Fruit fly (Drosophila melanogaster): ENCODE results near the gene vn.

vn gene

dm6 chr3L:5823763-5824445 is 21.6 kb downstream of the vn start (continued):
- TF ChIP-seq Trl (optimal IDR thresholded peaks at IDR 0.05) (no peak), Trl (GFP tag; optimal IDR thresholded peaks at IDR 0.05) (peak; percentile 89), ash1 (GFP tag; optimal IDR thresholded peaks at IDR 0.05) (peak; percentile 49), CG17328 (GFP tag; IDR thresholded peaks at IDR 0.05) (peak; percentile 46; the same call in 1 of the 2 replicates), CG11247 (GFP tag; IDR thresholded peaks at IDR 0.05) (peak; percentile 69), chm (GFP tag; IDR thresholded peaks at IDR 0.05) (peak; percentile 86; the same call in 1 of the 2 replicates), CG30403 (GFP tag; optimal IDR thresholded peaks at IDR 0.05) (peak; percentile 43), HLH3B (GFP tag; IDR thresholded peaks at IDR 0.05) (peak; percentile 46; the same call in 1 of the 2 replicates), unpg (GFP tag; optimal IDR thresholded peaks at IDR 0.05) (peak; percentile 81), pb (GFP tag; optimal IDR thresholded peaks at IDR 0.05) (peak; percentile 73), ap (GFP tag; IDR thresholded peaks at IDR 0.05) (peak; percentile 40), sens (GFP tag) (peak; percentile 92), dm (GFP tag; optimal IDR thresholded peaks at IDR 0.05) (peak; percentile 62), exex (tag; optimal IDR thresholded peaks at IDR 0.05) (peak; percentile 40), CG4707 (GFP tag; optimal IDR thresholded peaks at IDR 0.05) (peak; percentile 85), br (optimal IDR thresholded peaks at IDR 0.05) (no peak), CG32767 (GFP tag; IDR thresholded peaks at IDR 0.05) (peak; percentile 50; the same call in 1 of the 2 replicates), abd-A (tag; optimal IDR thresholded peaks at IDR 0.05) (no peak), CG9609 (GFP tag; optimal IDR thresholded peaks at IDR 0.05) (peak; percentile 81), tx (GFP tag; optimal IDR thresholded peaks at IDR 0.05) (peak; percentile 56), pzg (GFP tag; optimal IDR thresholded peaks at IDR 0.05) (no peak), al (GFP tag; IDR thresholded peaks at IDR 0.05) (no peak), HLH54F (GFP tag; optimal IDR thresholded peaks at IDR 0.05) (peak; percentile 57), zfh2 (GFP tag; optimal IDR thresholded peaks at IDR 0.05) (no peak), tll (GFP tag; optimal IDR thresholded peaks at IDR 0.05) (peak in 1 of 2 experiments; percentile 76), kay (GFP tag; optimal IDR thresholded peaks at IDR 0.05) (peak; percentile 53), Ada2b (GFP tag; IDR thresholded peaks at IDR 0.05) (peak; percentile 19; the same call in 1 of the 2 replicates), CG3995 (GFP tag; optimal IDR thresholded peaks at IDR 0.05) (no peak), Gsc (GFP tag; IDR thresholded peaks at IDR 0.05) (no peak), CG43689 (GFP tag; IDR thresholded peaks at IDR 0.05) (no peak), Sox102F (GFP tag; optimal IDR thresholded peaks at IDR 0.05) (peak; percentile 80), sens-2 (GFP tag; IDR thresholded peaks at IDR 0.05) (no peak), Dip2 (GFP tag; IDR thresholded peaks at IDR 0.05) (no peak), dmrt99B (tag; optimal IDR thresholded peaks at IDR 0.05) (peak; percentile 84), CG16813 (GFP tag; IDR thresholded peaks at IDR 0.05; ENCODE audit: partially characterized antibody) (no peak), CG31365 (tag; optimal IDR thresholded peaks at IDR 0.05) (peak; percentile 83), CG13775 (GFP tag; optimal IDR thresholded peaks at IDR 0.05) (peak; percentile 58), stwl (tag; optimal IDR thresholded peaks at IDR 0.05) (peak; percentile 33), Mes4 (GFP tag; optimal IDR thresholded peaks at IDR 0.05) (peak; percentile 90), Myb (GFP tag; optimal IDR thresholded peaks at IDR 0.05) (peak; percentile 49), CG8089 (GFP tag; optimal IDR thresholded peaks at IDR 0.05) (peak; percentile 94), sc (optimal IDR thresholded peaks at IDR 0.05) (no peak), sc (GFP tag; optimal IDR thresholded peaks at IDR 0.05) (peak; percentile 91), Bgb (GFP tag; IDR thresholded peaks at IDR 0.05; ENCODE audit: partially characterized antibody) (no peak), jumu (GFP tag; optimal IDR thresholded peaks at IDR 0.05) (peak; percentile 62), pita (GFP tag; optimal IDR thresholded peaks at IDR 0.05) (no peak), Hsf (GFP tag; optimal IDR thresholded peaks at IDR 0.05) (peak; percentile 67), B-H2 (GFP tag; optimal IDR thresholded peaks at IDR 0.05) (no peak), CG8924 (tag; optimal IDR thresholded peaks at IDR 0.05) (peak; percentile 86), oc (tag; optimal IDR thresholded peaks at IDR 0.05) (peak; percentile 87), CG9727 (GFP tag; optimal IDR thresholded peaks at IDR 0.05) (peak; percentile 93)

Data from whole organism, embryonic.